Fruit fly (Drosophila melanogaster): ENCODE results near the gene Tsp26A.
A peak's percentile ranks its signal among the peaks of the same experiment; 100 is the strongest.

Gene Tsp26A

DNA sequence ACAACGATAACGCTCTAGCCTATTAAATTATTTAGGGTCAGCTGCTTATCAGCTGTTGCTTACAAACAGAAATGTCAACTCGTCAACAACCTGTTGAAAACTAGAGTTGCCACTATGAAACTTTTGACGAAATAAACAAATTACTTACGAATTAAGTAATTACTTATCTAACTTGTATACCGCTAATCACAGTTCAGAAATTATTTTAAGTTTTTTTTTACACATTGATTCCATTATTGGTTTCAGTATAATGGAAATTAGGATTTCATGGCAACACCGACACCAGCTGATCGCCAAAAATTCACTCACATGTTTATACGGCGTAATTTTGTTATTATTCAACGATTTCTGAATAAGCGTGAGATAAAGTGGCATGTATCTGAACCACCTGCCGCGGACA, 37.8 kb downstream of the Tsp26A start, which contains the start of the genes CG9117 and CG31643 (continued):
- TF ChIP-seq Sry-β (GFP tag; optimal IDR thresholded peaks at IDR 0.05): peak; percentile 1
- TF ChIP-seq bbx (GFP tag; IDR thresholded peaks at IDR 0.05; ENCODE audit: partially characterized antibody): no peak
- no peak for TF ChIP-seq Trl (optimal IDR thresholded peaks at IDR 0.05)
- peak; percentile 46 for TF ChIP-seq Trl (GFP tag; optimal IDR thresholded peaks at IDR 0.05)
- no peak for TF ChIP-seq Hand (GFP tag; optimal IDR thresholded peaks at IDR 0.05)
- TF ChIP-seq zfh1 (GFP tag; IDR thresholded peaks at IDR 0.05): no peak
- peak; percentile 51 for TF ChIP-seq CG4617 (GFP tag; optimal IDR thresholded peaks at IDR 0.05; ENCODE audit: borderline replicate concordance)
- TF ChIP-seq lola (GFP tag; optimal IDR thresholded peaks at IDR 0.05): peak in 1 of 3 experiments; percentile 45
- no peak for TF ChIP-seq Lim3 (GFP tag; IDR thresholded peaks at IDR 0.05)
- no peak for TF ChIP-seq Oaz (GFP tag; IDR thresholded peaks at IDR 0.05)
- TF ChIP-seq CG12219 (GFP tag; optimal IDR thresholded peaks at IDR 0.05): no peak
- no peak for TF ChIP-seq croc (GFP tag; conservative IDR thresholded peaks at IDR 0.05)
- no peak for TF ChIP-seq wor (GFP tag; IDR thresholded peaks at IDR 0.05)
- no peak for TF ChIP-seq CG11560 (tag; IDR thresholded peaks at IDR 0.05)
- TF ChIP-seq CG7786 (GFP tag; optimal IDR thresholded peaks at IDR 0.05): peak; percentile 55
- no peak for TF ChIP-seq Rx (GFP tag; IDR thresholded peaks at IDR 0.05)
- TF ChIP-seq Camta (GFP tag; optimal IDR thresholded peaks at IDR 0.05): peak; percentile 62
- peak; percentile 33 for TF ChIP-seq kay (GFP tag; optimal IDR thresholded peaks at IDR 0.05)
- no peak for TF ChIP-seq CG12769 (tag; optimal IDR thresholded peaks at IDR 0.05)
- TF ChIP-seq cad (GFP tag; optimal IDR thresholded peaks at IDR 0.05): no peak
- 0 out of 2 replicates have a peak, but pooled peaks have one; percentile 4 for TF ChIP-seq al (GFP tag; IDR thresholded peaks at IDR 0.05)
- TF ChIP-seq CG12391 (tag; optimal IDR thresholded peaks at IDR 0.05): peak; percentile 76
- peak; percentile 31 for TF ChIP-seq BEAF-32 (GFP tag; optimal IDR thresholded peaks at IDR 0.05)
- peak; percentile 12 for TF ChIP-seq CG17912 (GFP tag; optimal IDR thresholded peaks at IDR 0.05)
- TF ChIP-seq twi (tag; optimal IDR thresholded peaks at IDR 0.05): peak; percentile 11
- peak; percentile 61 for TF ChIP-seq Ets97D (GFP tag; optimal IDR thresholded peaks at IDR 0.05)
- no peak for TF ChIP-seq ttk (GFP tag; IDR thresholded peaks at IDR 0.05)
- peak; percentile 60 for TF ChIP-seq exex (tag; optimal IDR thresholded peaks at IDR 0.05)
- no peak for TF ChIP-seq dan (GFP tag; IDR thresholded peaks at IDR 0.05)
- TF ChIP-seq HLH4C (GFP tag; IDR thresholded peaks at IDR 0.05; ENCODE audit: partially characterized antibody): no peak
- no peak for TF ChIP-seq odd (GFP tag; optimal IDR thresholded peaks at IDR 0.05)
- no peak for TF ChIP-seq CG11696 (GFP tag; IDR thresholded peaks at IDR 0.05)
- TF ChIP-seq repo (GFP tag; optimal IDR thresholded peaks at IDR 0.05): no peak
- TF ChIP-seq Six4 (GFP tag; optimal IDR thresholded peaks at IDR 0.05): peak; percentile 54
- TF ChIP-seq CG14441 (GFP tag; IDR thresholded peaks at IDR 0.05): peak; percentile 29; the same call in 1 of the 2 replicates
- TF ChIP-seq CG13123 (GFP tag; optimal IDR thresholded peaks at IDR 0.05): no peak
- no peak for TF ChIP-seq D (optimal IDR thresholded peaks at IDR 0.05)
- TF ChIP-seq D (GFP tag; optimal IDR thresholded peaks at IDR 0.05): no peak
- peak; percentile 48 for TF ChIP-seq dmrt11E (tag; optimal IDR thresholded peaks at IDR 0.05)
- peak; percentile 59 for TF ChIP-seq CG34376 (GFP tag; optimal IDR thresholded peaks at IDR 0.05)
- no peak for TF ChIP-seq so (GFP tag; IDR thresholded peaks at IDR 0.05)
- TF ChIP-seq Elba2 (GFP tag; optimal IDR thresholded peaks at IDR 0.05): peak; percentile 10
- TF ChIP-seq Hr51 (GFP tag; optimal IDR thresholded peaks at IDR 0.05): no peak
- TF ChIP-seq tx (GFP tag; optimal IDR thresholded peaks at IDR 0.05): peak; percentile 58
- TF ChIP-seq CG10274 (GFP tag; optimal IDR thresholded peaks at IDR 0.05): no peak
- no peak for TF ChIP-seq z (GFP tag; IDR thresholded peaks at IDR 0.05)
- TF ChIP-seq CG4282 (GFP tag; optimal IDR thresholded peaks at IDR 0.05): no peak
- TF ChIP-seq Ada2b (GFP tag; IDR thresholded peaks at IDR 0.05): 0 out of 2 replicates have a peak, but pooled peaks have one; percentile 22
- TF ChIP-seq Adf1 (GFP tag; IDR thresholded peaks at IDR 0.05): no peak
- TF ChIP-seq zen2 (GFP tag; IDR thresholded peaks at IDR 0.05; ENCODE audit: partially characterized antibody): no peak
- TF ChIP-seq CG14014 (GFP tag; IDR thresholded peaks at IDR 0.05): no peak
- TF ChIP-seq oc (tag; optimal IDR thresholded peaks at IDR 0.05): peak; percentile 41
